Worm (Caenorhabditis elegans) whole organism, L1 larva: ENCODE results near the gene cbp-2.
A peak's percentile ranks its signal among the peaks of the same experiment; 100 is the strongest.

Experiments
- C04F5.9 ChIP-seq: sonication (generic microtip); optimal IDR thresholded peaks from 2 replicates; lab custom pipeline; 2016; ENCODE audit warnings: missing genetic modification characterization, missing compliant biosample characterization
- dsc-1 ChIP-seq: sonication (generic microtip); optimal IDR thresholded peaks from 2 replicates; lab custom pipeline; 2016; ENCODE audit warnings: mild to moderate bottlenecking, missing genetic modification characterization, missing compliant biosample characterization
- efl-1 ChIP-seq, 4 experiments: fragments of 150-350 bp; optimal IDR thresholded peaks in 3 of 4; peaks in 1 of 4; 1 replicate in 1 of 4; 2 replicates in 3 of 4; lab custom pipeline; 2014; ENCODE audit warnings: missing biosample characterization in 2 of 4, missing genetic modification characterization in 2 of 4, missing genetic modification reagents in 2 of 4
- fkh-10 ChIP-seq: sonication (generic microtip); optimal IDR thresholded peaks from 2 replicates; lab custom pipeline; 2017; ENCODE audit warnings: missing biosample characterization, missing genetic modification reagents, missing genetic modification characterization
- fkh-4 ChIP-seq: sonication (generic microtip); optimal IDR thresholded peaks from 2 replicates; lab custom pipeline; 2016; ENCODE audit warnings: missing compliant biosample characterization, missing genetic modification characterization, borderline replicate concordance
- isw-1 ChIP-seq: fragments of 200-800 bp; sonication (Bioruptor generic); IDR thresholded peaks from 2 replicates; pipeline ENCODE4 v1.3.6; 2022; ENCODE audit warnings: missing genetic modification characterization, missing compliant biosample characterization
- jun-1 ChIP-seq: fragments of 150-350 bp; optimal IDR thresholded peaks from 2 replicates; lab custom pipeline; 2014; ENCODE audit warnings: missing biosample characterization, missing genetic modification reagents, missing genetic modification characterization
- lin-13 ChIP-seq: fragments of 150-350 bp; optimal IDR thresholded peaks from 2 replicates; lab custom pipeline; 2014; ENCODE audit warnings: missing biosample characterization, missing genetic modification reagents, missing genetic modification characterization
- lin-14 ChIP-seq: fragments of 200-800 bp; sonication (Bioruptor generic); optimal IDR thresholded peaks from 2 replicates; lab custom pipeline; 2018; ENCODE audit warnings: mild to moderate bottlenecking, missing genetic modification characterization, moderate library complexity, missing compliant biosample characterization
- mdl-1 ChIP-seq, 2 experiments: fragments of 150-350 bp; optimal IDR thresholded peaks; 2 replicates each; lab custom pipeline; 2014 to 2017; ENCODE audit warnings: missing biosample characterization in 2 of 2, missing genetic modification characterization in 2 of 2, inconsistent platforms in 1 of 2
- pqm-1 ChIP-seq: sonication (generic microtip); optimal IDR thresholded peaks from 3 replicates; lab custom pipeline; 2017; ENCODE audit warnings: missing biosample characterization, missing genetic modification characterization
- rnt-1 ChIP-seq: sonication (generic microtip); optimal IDR thresholded peaks from 2 replicates; lab custom pipeline; 2016; ENCODE audit warnings: mild to moderate bottlenecking, missing genetic modification characterization, moderate library complexity, missing compliant biosample characterization
- snpc-4 ChIP-seq: fragments of 150-350 bp; optimal IDR thresholded peaks from 2 replicates; lab custom pipeline; 2014; ENCODE audit warnings: missing biosample characterization, missing genetic modification characterization
- swsn-7 ChIP-seq: sonication (generic microtip); optimal IDR thresholded peaks from 2 replicates; lab custom pipeline; 2016; ENCODE audit warnings: missing genetic modification characterization, missing compliant biosample characterization

cbp-2 gene

DNA sequence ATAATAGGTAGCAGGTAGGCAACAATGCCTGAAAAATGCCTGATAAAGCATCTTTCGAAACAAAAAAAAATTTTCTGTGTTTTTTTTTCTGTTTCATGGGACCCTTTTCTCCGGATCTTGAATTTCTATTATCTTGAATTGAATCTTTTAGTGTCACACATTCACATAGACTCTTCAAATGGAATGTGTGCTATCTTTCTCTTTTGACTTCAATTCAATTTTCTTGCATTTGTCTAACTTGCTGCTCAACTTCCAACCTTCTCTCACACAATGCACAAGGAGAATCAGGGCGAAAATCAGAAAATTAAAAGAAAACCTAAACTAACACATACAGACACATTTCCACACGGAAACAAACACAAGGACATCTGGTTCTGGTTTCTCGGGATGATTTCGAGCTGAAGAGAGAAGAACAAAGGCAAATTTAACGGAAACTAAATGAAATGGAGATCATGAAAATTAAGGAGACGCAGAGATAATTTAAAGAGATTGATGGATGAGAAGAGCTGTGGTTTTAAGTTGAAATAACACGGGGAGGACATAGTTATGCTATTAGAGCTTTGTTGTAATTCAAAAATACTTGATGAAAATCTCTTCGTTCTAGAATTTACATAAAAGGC lies 49.3 kb downstream of the cbp-2 start:
- TF ChIP-seq dsc-1 (tag; lab: Kevin White, UChicago) (peak; percentile 97), lin-14 (GFP tag; lab: Kevin White, UChicago) (peak; percentile 24), fkh-10 (peak; percentile 49), mdl-1 (tag; optimal IDR thresholded peaks at IDR 0.05; lab: Kevin White, UChicago) (no peak), swsn-7 (tag; lab: Kevin White, UChicago) (no peak), isw-1 (GFP tag; lab: Robert Waterston, UW) (no peak), fkh-4 (tag; lab: Kevin White, UChicago) (peak; percentile 71), pqm-1 (no peak), efl-1 (optimal IDR thresholded peaks at IDR 0.05; lab: Kevin White, UChicago) (no peak), efl-1 (GFP tag; optimal IDR thresholded peaks at IDR 0.05 in 1 of 2; lab: Kevin White, UChicago) (peak in 1 of 2 experiments; percentile 74)

DNA sequence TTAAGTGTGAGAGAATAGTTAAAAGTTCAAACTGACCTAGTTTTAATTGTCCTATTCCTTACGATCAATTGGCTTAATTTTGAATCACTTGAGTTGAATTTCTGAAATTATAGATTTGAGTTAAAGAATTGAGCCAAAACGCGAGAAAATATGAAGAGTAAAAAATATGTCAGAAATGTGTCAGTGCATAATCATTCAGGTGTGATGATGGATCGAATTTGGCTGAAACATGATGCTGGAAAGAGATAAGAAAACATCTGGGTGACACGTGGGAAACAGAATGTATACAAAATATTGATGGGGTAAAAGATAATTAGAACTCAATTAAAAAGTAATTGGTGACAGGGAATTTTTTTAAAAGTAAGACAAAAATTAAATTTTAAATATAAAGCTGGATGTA lies 50.8 kb downstream of the cbp-2 start, which contains the start of gene R10E12.2:
TSS of gene R10E12.2 (minus strand) at position 101 of the 400 bp plus-strand sequence.
- TF ChIP-seq snpc-4 (no peak), efl-1 (optimal IDR thresholded peaks at IDR 0.05; lab: Kevin White, UChicago) (no peak), efl-1 (GFP tag; optimal IDR thresholded peaks at IDR 0.05 in 1 of 2; lab: Kevin White, UChicago) (peak in 1 of 2 experiments; percentile 26), lin-13 (GFP tag; lab: Kevin White, UChicago) (no peak), C04F5.9 (tag; lab: Kevin White, UChicago) (no peak), rnt-1 (tag; lab: Kevin White, UChicago) (no peak), fkh-10 (no peak), jun-1 (no peak)
